Fruit fly (Drosophila melanogaster) whole organism, embryonic: ENCODE results near the gene CG10254.

ENCODE experiments used
- C15 ChIP-seq: fragments of 200-800 bp; sonication (Bioruptor generic); IDR thresholded peaks from 3 replicates; pipeline ENCODE4 v1.3.6; 2022; ENCODE audit warnings: missing biosample characterization, missing genetic modification characterization
- CG11247 ChIP-seq: fragments of 200-800 bp; sonication (Bioruptor generic); IDR thresholded peaks from 2 replicates; pipeline ENCODE4 v1.3.6; 2022; ENCODE audit warnings: missing biosample characterization, missing genetic modification characterization
- CG11695 ChIP-seq: fragments of 200-800 bp; sonication (Bioruptor generic); IDR thresholded peaks from 3 replicates; pipeline ENCODE4 v1.3.6; 2022; ENCODE audit warnings: missing biosample characterization, missing genetic modification characterization
- CG13296 ChIP-seq: fragments of 200-800 bp; sonication (Bioruptor generic); optimal IDR thresholded peaks from 3 replicates; lab custom pipeline; 2018; ENCODE audit warnings: missing biosample characterization, mild to moderate bottlenecking, missing genetic modification characterization
- CG16813 ChIP-seq: fragments of 200-800 bp; sonication (Bioruptor generic); IDR thresholded peaks from 3 replicates; pipeline ENCODE4 v1.3.6; 2022; ENCODE audit warnings: missing biosample characterization, missing genetic modification characterization; ENCODE audit not compliant: partially characterized antibody
- CG17328 ChIP-seq: fragments of 200-800 bp; sonication (Bioruptor generic); IDR thresholded peaks from 2 replicates; pipeline ENCODE4 v1.3.6; 2022; ENCODE audit warnings: missing biosample characterization, missing genetic modification characterization
- CG17361 ChIP-seq: fragments of 200-800 bp; sonication (Bioruptor generic); IDR thresholded peaks from 3 replicates; pipeline ENCODE4 v1.3.6; 2022; ENCODE audit warnings: missing biosample characterization, missing genetic modification characterization
- CG18476 ChIP-seq: fragments of 200-800 bp; sonication (Bioruptor generic); optimal IDR thresholded peaks from 2 replicates; lab custom pipeline; 2016; ENCODE audit warnings: missing biosample characterization, mild to moderate bottlenecking, missing genetic modification characterization
- CG2889 ChIP-seq: fragments of 200-800 bp; sonication (Bioruptor generic); IDR thresholded peaks from 3 replicates; pipeline ENCODE4 v1.3.6; 2022; ENCODE audit warnings: missing biosample characterization, missing genetic modification characterization
- CG30431 ChIP-seq: fragments of 200-800 bp; sonication (Bioruptor generic); optimal IDR thresholded peaks from 2 replicates; lab custom pipeline; 2017; ENCODE audit warnings: missing biosample characterization, missing genetic modification characterization
- CG31365 ChIP-seq: fragments of 200-800 bp; sonication (Bioruptor generic); optimal IDR thresholded peaks from 2 replicates; lab custom pipeline; 2018; ENCODE audit warnings: missing biosample characterization, mild to moderate bottlenecking, missing genetic modification characterization
- CG3407 ChIP-seq: fragments of 200-800 bp; sonication (Bioruptor generic); optimal IDR thresholded peaks from 2 replicates; lab custom pipeline; 2018; ENCODE audit warnings: missing biosample characterization, mild to moderate bottlenecking, missing genetic modification characterization
- CG5245 ChIP-seq: fragments of 200-800 bp; sonication (Bioruptor generic); optimal IDR thresholded peaks from 3 replicates; lab custom pipeline; 2016; ENCODE audit warnings: missing biosample characterization, missing genetic modification characterization
- CG7786 ChIP-seq: fragments of 200-800 bp; sonication (Bioruptor generic); optimal IDR thresholded peaks from 2 replicates; lab custom pipeline; 2016; ENCODE audit warnings: missing biosample characterization, missing genetic modification characterization
- Dfd ChIP-seq, 2 experiments: fragments of >200 bp; optimal IDR thresholded peaks; 2 replicates each; lab custom pipeline; 2017; ENCODE audit warnings: missing biosample characterization in 2 of 2, missing genetic modification characterization in 2 of 2
- ERR ChIP-seq: fragments of 200-800 bp; sonication (Bioruptor generic); optimal IDR thresholded peaks from 2 replicates; lab custom pipeline; 2016; ENCODE audit warnings: missing biosample characterization, missing genetic modification characterization
- Gug ChIP-seq: fragments of 200-800 bp; sonication (Bioruptor generic); IDR thresholded peaks from 4 replicates; pipeline ENCODE4 v1.3.6; 2022; ENCODE audit warnings: missing biosample characterization, missing genetic modification characterization
- H15 ChIP-seq: fragments of 200-800 bp; sonication (Bioruptor generic); IDR thresholded peaks from 3 replicates; pipeline ENCODE4 v1.3.6; 2022; ENCODE audit warnings: missing biosample characterization, missing genetic modification characterization
- HLH3B ChIP-seq: fragments of 200-800 bp; sonication (Bioruptor generic); IDR thresholded peaks from 2 replicates; pipeline ENCODE4 v1.3.6; 2022; ENCODE audit warnings: missing biosample characterization, missing genetic modification characterization
- HLH54F ChIP-seq: fragments of 200-800 bp; sonication (Bioruptor generic); optimal IDR thresholded peaks from 3 replicates; lab custom pipeline; 2016; ENCODE audit warnings: missing biosample characterization, missing genetic modification characterization
- Nf-YA ChIP-seq: fragments of 200-800 bp; sonication (Bioruptor generic); IDR thresholded peaks from 2 replicates; pipeline ENCODE4 v1.3.6; 2022; ENCODE audit warnings: missing biosample characterization, missing genetic modification characterization
- Scr ChIP-seq: fragments of 200-800 bp; sonication (Bioruptor generic); IDR thresholded peaks from 2 replicates; pipeline ENCODE4 v1.3.6; 2022; ENCODE audit warnings: missing biosample characterization, missing genetic modification characterization; ENCODE audit not compliant: partially characterized antibody
- Taf1 ChIP-seq: fragments of 200-800 bp; sonication (Bioruptor generic); IDR thresholded peaks from 2 replicates; pipeline ENCODE4 v1.3.6; 2022; ENCODE audit warnings: missing biosample characterization, missing genetic modification characterization
- Tbp ChIP-seq: fragments of >200 bp; optimal IDR thresholded peaks from 2 replicates; lab custom pipeline; 2018; ENCODE audit warnings: missing biosample characterization, missing genetic modification characterization
- Trl ChIP-seq, 3 experiments: fragments of >200 bp in 2 of 3; fragments of 200-800 bp in 1 of 3; sonication (Bioruptor generic) in 1 of 3; optimal IDR thresholded peaks; 2 replicates in 1 of 3; 3 replicates in 2 of 3; lab custom pipeline; 2016 to 2017; ENCODE audit warnings: missing biosample characterization in 1 of 3, missing genetic modification characterization in 1 of 3
- YL-1 ChIP-seq: fragments of 200-800 bp; sonication (Bioruptor generic); optimal IDR thresholded peaks from 3 replicates; lab custom pipeline; 2017; ENCODE audit warnings: missing biosample characterization, mild to moderate bottlenecking, missing genetic modification characterization
- bab2 ChIP-seq: fragments of 200-800 bp; sonication (Bioruptor generic); optimal IDR thresholded peaks from 2 replicates; lab custom pipeline; 2016; ENCODE audit warnings: missing biosample characterization, missing genetic modification characterization
- cas ChIP-seq: fragments of 200-800 bp; sonication (Bioruptor generic); IDR thresholded peaks from 2 replicates; pipeline ENCODE4 v1.3.6; 2022; ENCODE audit warnings: missing biosample characterization, missing genetic modification characterization
- cato ChIP-seq: fragments of 200-800 bp; sonication (Bioruptor generic); optimal IDR thresholded peaks from 2 replicates; lab custom pipeline; 2016; ENCODE audit warnings: missing biosample characterization, missing genetic modification characterization, borderline replicate concordance
- croc ChIP-seq: fragments of 200-800 bp; sonication (Bioruptor generic); conservative IDR thresholded peaks from 3 replicates; pipeline ENCODE4 v1.3.6; 2022; ENCODE audit warnings: missing biosample characterization, missing genetic modification characterization
- ewg ChIP-seq: fragments of 200-800 bp; sonication (Bioruptor generic); optimal IDR thresholded peaks from 3 replicates; lab custom pipeline; 2017; ENCODE audit warnings: mild to moderate bottlenecking, missing biosample characterization, missing genetic modification reagents, missing genetic modification characterization
- gcm ChIP-seq: fragments of 200-800 bp; sonication (Bioruptor generic); optimal IDR thresholded peaks from 2 replicates; lab custom pipeline; 2019; ENCODE audit warnings: missing biosample characterization, mild to moderate bottlenecking, missing genetic modification characterization, moderate library complexity
- grau ChIP-seq: fragments of 200-800 bp; optimal IDR thresholded peaks from 3 replicates; lab custom pipeline; 2019; ENCODE audit warnings: missing biosample characterization, mild to moderate bottlenecking, missing genetic modification characterization, moderate library complexity
- gro ChIP-seq: fragments of 200-800 bp; sonication (Bioruptor generic); optimal IDR thresholded peaks from 2 replicates; lab custom pipeline; 2016; ENCODE audit warnings: missing biosample characterization, missing genetic modification characterization
- ind ChIP-seq: fragments of 200-800 bp; sonication (Bioruptor generic); optimal IDR thresholded peaks from 3 replicates; lab custom pipeline; 2016; ENCODE audit warnings: missing biosample characterization, missing genetic modification characterization
- kah ChIP-seq: fragments of 200-800 bp; sonication (Bioruptor generic); optimal IDR thresholded peaks from 2 replicates; lab custom pipeline; 2018; ENCODE audit warnings: missing biosample characterization, mild to moderate bottlenecking, missing genetic modification characterization
- ken ChIP-seq: fragments of 200-800 bp; sonication (Bioruptor generic); IDR thresholded peaks from 3 replicates; pipeline ENCODE4 v1.3.6; 2022; ENCODE audit warnings: missing biosample characterization, missing genetic modification characterization
- lbe ChIP-seq: fragments of 200-800 bp; sonication (Bioruptor generic); optimal IDR thresholded peaks from 2 replicates; lab custom pipeline; 2016; ENCODE audit warnings: missing biosample characterization, mild to moderate bottlenecking, missing genetic modification characterization
- mirr ChIP-seq: fragments of 200-800 bp; sonication (Bioruptor generic); optimal IDR thresholded peaks from 3 replicates; lab custom pipeline; 2018; ENCODE audit warnings: missing biosample characterization, mild to moderate bottlenecking, missing genetic modification characterization
- oc ChIP-seq: fragments of 200-800 bp; sonication (Bioruptor generic); optimal IDR thresholded peaks from 2 replicates; lab custom pipeline; 2018; ENCODE audit warnings: missing biosample characterization, mild to moderate bottlenecking, missing genetic modification characterization, moderate library complexity
- org-1 ChIP-seq: fragments of 200-800 bp; sonication (Bioruptor generic); optimal IDR thresholded peaks from 2 replicates; lab custom pipeline; 2017; ENCODE audit warnings: missing biosample characterization, missing genetic modification characterization
- otp ChIP-seq: fragments of 200-800 bp; sonication (Bioruptor generic); IDR thresholded peaks from 3 replicates; pipeline ENCODE4, ENCODE4 v1.3.6; 2022; ENCODE audit warnings: missing biosample characterization, missing genetic modification characterization
- psq ChIP-seq: fragments of 200-800 bp; sonication (Bioruptor generic); optimal IDR thresholded peaks from 2 replicates; lab custom pipeline; 2017; ENCODE audit warnings: missing biosample characterization, missing genetic modification characterization
- rib ChIP-seq: fragments of 200-800 bp; sonication (Bioruptor generic); IDR thresholded peaks from 2 replicates; pipeline ENCODE4 v1.3.6; 2022; ENCODE audit warnings: missing biosample characterization, missing genetic modification characterization
- row ChIP-seq: fragments of 200-800 bp; sonication (Bioruptor generic); IDR thresholded peaks from 3 replicates; pipeline ENCODE4 v1.3.6; 2022; ENCODE audit warnings: missing biosample characterization, missing genetic modification characterization
- sima ChIP-seq: fragments of 200-800 bp; sonication (Bioruptor generic); optimal IDR thresholded peaks from 2 replicates; lab custom pipeline; 2016; ENCODE audit warnings: missing biosample characterization, missing genetic modification characterization
- slou ChIP-seq: fragments of 200-800 bp; sonication (Bioruptor generic); optimal IDR thresholded peaks from 3 replicates; lab custom pipeline; 2016; ENCODE audit warnings: missing biosample characterization, missing genetic modification characterization
- so ChIP-seq: fragments of 200-800 bp; sonication (Bioruptor generic); IDR thresholded peaks from 3 replicates; pipeline ENCODE4 v1.3.6; 2022; ENCODE audit warnings: missing biosample characterization, missing genetic modification characterization
- tap ChIP-seq: fragments of 200-800 bp; optimal IDR thresholded peaks from 3 replicates; lab custom pipeline; 2019; ENCODE audit warnings: missing biosample characterization, mild to moderate bottlenecking, missing genetic modification characterization, moderate library complexity
- zen ChIP-seq: fragments of 200-800 bp; sonication (Bioruptor generic); optimal IDR thresholded peaks from 3 replicates; lab custom pipeline; 2018; ENCODE audit warnings: missing biosample characterization, mild to moderate bottlenecking, missing genetic modification characterization, moderate library complexity

CG10254 gene

DNA sequence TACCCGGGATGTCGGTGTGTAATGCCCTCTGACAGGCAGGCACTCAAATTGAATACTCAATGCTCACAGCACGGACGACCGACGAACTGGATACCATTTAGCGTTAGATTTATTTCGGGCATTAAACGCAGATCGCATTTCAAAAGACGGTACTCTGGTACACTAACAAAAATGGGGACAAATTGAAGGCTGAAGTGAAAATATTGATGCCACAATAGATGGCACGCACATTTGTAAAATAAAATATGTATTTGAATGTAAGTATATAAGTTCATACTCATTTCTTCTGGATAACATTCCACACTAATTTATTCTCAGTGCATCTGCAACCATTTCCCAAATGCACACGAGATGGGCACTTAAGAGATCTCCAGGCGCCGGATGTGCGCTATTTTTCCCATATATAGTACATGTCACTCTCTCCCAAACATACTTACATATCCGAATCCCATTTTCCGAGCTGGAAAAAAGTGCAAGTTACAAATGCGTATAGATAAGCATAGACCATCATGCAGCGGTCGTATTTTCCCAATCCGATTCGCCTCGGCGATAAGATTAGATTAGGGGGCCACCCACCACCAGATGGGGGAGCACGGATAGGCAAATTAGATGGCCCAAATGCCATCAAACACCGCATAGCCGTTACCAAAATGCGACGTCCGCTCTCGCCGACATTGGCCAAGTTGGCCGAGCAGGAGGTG, 14.9 kb upstream of the CG10254 start, which contains the start of gene CG10301 (continued):
- TF ChIP-seq gro (GFP tag; lab: Kevin White, UChicago) (no peak), ken (GFP tag; lab: Robert Waterston, UW) (peak; percentile 50; the same call in 1 of the 3 replicates), slou (GFP tag; lab: Kevin White, UChicago) (no peak), gcm (GFP tag; lab: Kevin White, UChicago) (no peak), CG7786 (no peak), croc (GFP tag; lab: Robert Waterston, UW) (peak; percentile 42; the same call in 1 of the 3 replicates), Trl (optimal IDR thresholded peaks at IDR 0.05; lab: Kevin White, UChicago) (no peak), Trl (GFP tag; optimal IDR thresholded peaks at IDR 0.05; lab: Kevin White, UChicago) (peak; percentile 12), CG5245 (peak; percentile 47), C15 (GFP tag; lab: Robert Waterston, UW) (no peak), so (peak; percentile 41; the same call in 1 of the 3 replicates), HLH54F (GFP tag; lab: Kevin White, UChicago) (no peak), ind (GFP tag; lab: Kevin White, UChicago) (peak; percentile 20), CG30431 (GFP tag; lab: Kevin White, UChicago) (peak; percentile 75), bab2 (GFP tag; lab: Kevin White, UChicago) (peak; percentile 34), Dfd (GFP tag; optimal IDR thresholded peaks at IDR 0.05; lab: Kevin White, UChicago) (no peak), CG13296 (no peak), Gug (GFP tag; lab: Robert Waterston, UW) (peak; percentile 18; the same call in 2 of the 4 replicates), Tbp (GFP tag; lab: Kevin White, UChicago) (no peak), kah (GFP tag; lab: Kevin White, UChicago) (peak; percentile 34), lbe (no peak), Nf-YA (GFP tag; lab: Robert Waterston, UW) (no peak), Scr (GFP tag; lab: Robert Waterston, UW) (no peak), oc (peak; percentile 52), rib (GFP tag; lab: Robert Waterston, UW) (no peak), otp (GFP tag; lab: Robert Waterston, UW) (peak; percentile 69; the same call in 2 of the 3 replicates), sima (GFP tag; lab: Kevin White, UChicago) (no peak), CG11247 (GFP tag; lab: Robert Waterston, UW) (no peak), HLH3B (peak; percentile 43; the same call in 1 of the 2 replicates), CG18476 (peak; percentile 32), grau (tag; lab: Kevin White, UChicago) (peak; percentile 65), row (peak; percentile 71), CG11695 (GFP tag; lab: Robert Waterston, UW) (peak; percentile 50; the same call in 1 of the 3 replicates), CG31365 (tag; lab: Kevin White, UChicago) (no peak), tap (peak; percentile 0), ERR (GFP tag; lab: Kevin White, UChicago) (no peak), cas (GFP tag; lab: Robert Waterston, UW) (no peak), YL-1 (no peak), CG17361 (peak; percentile 63), cato (GFP tag; lab: Kevin White, UChicago) (peak; percentile 40), H15 (peak; percentile 52; the same call in 1 of the 3 replicates), CG3407 (peak; percentile 42), org-1 (GFP tag; lab: Kevin White, UChicago) (peak; percentile 35), ewg (peak; percentile 56), zen (tag; lab: Kevin White, UChicago) (peak; percentile 84), Taf1 (GFP tag; lab: Robert Waterston, UW) (no peak), mirr (GFP tag; lab: Kevin White, UChicago) (no peak), CG16813 (GFP tag; lab: Robert Waterston, UW) (no peak), CG2889 (no peak), psq (GFP tag; lab: Kevin White, UChicago) (no peak), CG17328 (peak; percentile 81)
